Fruit fly (Drosophila melanogaster) whole organism, embryonic: ENCODE results near the gene CG4594.
A peak's percentile ranks its signal among the peaks of the same experiment; 100 is the strongest.

Experiments
- ATbp ChIP-seq: fragments of 200-800 bp; sonication (Bioruptor generic); optimal IDR thresholded peaks from 2 replicates; lab custom pipeline; 2017; ENCODE audit warnings: missing biosample characterization, mild to moderate bottlenecking, missing genetic modification characterization, missing genetic modification reagents
- Asciz ChIP-seq: fragments of 200-800 bp; sonication (Bioruptor generic); optimal IDR thresholded peaks from 2 replicates; lab custom pipeline; 2017; ENCODE audit warnings: missing biosample characterization, mild to moderate bottlenecking, missing genetic modification characterization, missing genetic modification reagents
- B-H1 ChIP-seq: fragments of 200-800 bp; sonication (Bioruptor generic); IDR thresholded peaks from 3 replicates; pipeline ENCODE4 v1.3.6; 2022; ENCODE audit warnings: missing biosample characterization, missing genetic modification characterization
- BEAF-32 ChIP-seq: fragments of 200-800 bp; sonication (Bioruptor generic); optimal IDR thresholded peaks from 3 replicates; lab custom pipeline; 2017; ENCODE audit warnings: missing biosample characterization, missing genetic modification characterization, mild to moderate bottlenecking, moderate library complexity, missing genetic modification reagents
- CG10431 ChIP-seq: fragments of 200-800 bp; sonication (Bioruptor generic); optimal IDR thresholded peaks from 3 replicates; lab custom pipeline; 2018; ENCODE audit warnings: missing biosample characterization, mild to moderate bottlenecking, missing genetic modification characterization
- CG10565 ChIP-seq: fragments of 200-800 bp; sonication (Bioruptor generic); optimal IDR thresholded peaks from 3 replicates; lab custom pipeline; 2016; ENCODE audit warnings: missing biosample characterization, mild to moderate bottlenecking, missing genetic modification characterization
- CG11723 ChIP-seq: fragments of 200-800 bp; sonication (Bioruptor generic); optimal IDR thresholded peaks from 2 replicates; lab custom pipeline; 2017; ENCODE audit warnings: missing biosample characterization, mild to moderate bottlenecking, missing genetic modification characterization
- CG12219 ChIP-seq: fragments of 200-800 bp; sonication (Bioruptor generic); optimal IDR thresholded peaks from 3 replicates; lab custom pipeline; 2018; ENCODE audit warnings: missing biosample characterization, mild to moderate bottlenecking, missing genetic modification characterization
- CG12299 ChIP-seq: fragments of 200-800 bp; sonication (Bioruptor generic); optimal IDR thresholded peaks from 2 replicates; lab custom pipeline; 2018; ENCODE audit warnings: missing biosample characterization, mild to moderate bottlenecking, missing genetic modification characterization
- CG12744 ChIP-seq: fragments of 200-800 bp; sonication (Bioruptor generic); optimal IDR thresholded peaks from 2 replicates; lab custom pipeline; 2016; ENCODE audit warnings: missing biosample characterization, missing genetic modification characterization
- CG13296 ChIP-seq: fragments of 200-800 bp; sonication (Bioruptor generic); optimal IDR thresholded peaks from 3 replicates; lab custom pipeline; 2018; ENCODE audit warnings: missing biosample characterization, mild to moderate bottlenecking, missing genetic modification characterization
- CG14050 ChIP-seq: fragments of 200-800 bp; sonication (Bioruptor generic); IDR thresholded peaks from 3 replicates; pipeline ENCODE4 v1.3.6; 2022; ENCODE audit warnings: missing biosample characterization, missing genetic modification characterization
- CG15514 ChIP-seq: fragments of 200-800 bp; sonication (Bioruptor generic); optimal IDR thresholded peaks from 3 replicates; lab custom pipeline; 2017; ENCODE audit warnings: missing biosample characterization, missing genetic modification characterization, mild to moderate bottlenecking, moderate library complexity, missing genetic modification reagents
- CG15601 ChIP-seq: fragments of 200-800 bp; sonication (Bioruptor generic); optimal IDR thresholded peaks from 3 replicates; lab custom pipeline; 2019; ENCODE audit warnings: missing biosample characterization, mild to moderate bottlenecking, missing genetic modification characterization, moderate library complexity
- CG18619 ChIP-seq: fragments of 200-800 bp; sonication (Bioruptor generic); optimal IDR thresholded peaks from 3 replicates; lab custom pipeline; 2017; ENCODE audit warnings: missing biosample characterization, mild to moderate bottlenecking, missing genetic modification characterization
- CG2120 ChIP-seq: fragments of 200-800 bp; sonication (Bioruptor generic); optimal IDR thresholded peaks from 3 replicates; lab custom pipeline; 2016; ENCODE audit warnings: missing biosample characterization, missing genetic modification characterization
- CG34224 ChIP-seq: fragments of 200-800 bp; sonication (Bioruptor generic); IDR thresholded peaks from 3 replicates; pipeline ENCODE4 v1.3.6; 2022; ENCODE audit warnings: missing biosample characterization, missing genetic modification characterization; ENCODE audit not compliant: partially characterized antibody
- CG4328 ChIP-seq: fragments of 200-800 bp; sonication (Bioruptor generic); optimal IDR thresholded peaks from 3 replicates; lab custom pipeline; 2017; ENCODE audit warnings: missing biosample characterization, missing genetic modification reagents, missing genetic modification characterization
- CG4404 ChIP-seq: fragments of 200-800 bp; sonication (Bioruptor generic); IDR thresholded peaks from 2 replicates; pipeline ENCODE4 v1.3.6; 2022; ENCODE audit warnings: missing biosample characterization, missing genetic modification characterization
- CG6654 ChIP-seq: fragments of 200-800 bp; sonication (Bioruptor generic); optimal IDR thresholded peaks from 2 replicates; lab custom pipeline; 2017; ENCODE audit warnings: missing biosample characterization, mild to moderate bottlenecking, missing genetic modification characterization
- CG8281 ChIP-seq: fragments of 200-800 bp; sonication (Bioruptor generic); optimal IDR thresholded peaks from 2 replicates; lab custom pipeline; 2018; ENCODE audit warnings: missing biosample characterization, mild to moderate bottlenecking, missing genetic modification characterization, moderate library complexity
- CG8359 ChIP-seq: fragments of 200-800 bp; sonication (Bioruptor generic); optimal IDR thresholded peaks from 2 replicates; lab custom pipeline; 2017; ENCODE audit warnings: missing biosample characterization, mild to moderate bottlenecking, missing genetic modification characterization, borderline replicate concordance
- CrebB ChIP-seq: fragments of 200-800 bp; sonication (Bioruptor generic); optimal IDR thresholded peaks from 3 replicates; lab custom pipeline; 2018; ENCODE audit warnings: missing biosample characterization, mild to moderate bottlenecking, missing genetic modification characterization
- D19B ChIP-seq: fragments of 200-800 bp; sonication (Bioruptor generic); optimal IDR thresholded peaks from 2 replicates; lab custom pipeline; 2017; ENCODE audit warnings: missing biosample characterization, mild to moderate bottlenecking, missing genetic modification characterization
- Eip74EF ChIP-seq, 2 experiments: fragments of 200-800 bp in 1 of 2; fragments of >200 bp in 1 of 2; sonication (Bioruptor generic) in 1 of 2; optimal IDR thresholded peaks; 2 replicates each; lab custom pipeline; 2017 to 2019; ENCODE audit warnings: missing biosample characterization in 2 of 2, missing genetic modification characterization in 2 of 2, mild to moderate bottlenecking in 1 of 2, moderate library complexity in 1 of 2
- HLH54F ChIP-seq: fragments of 200-800 bp; sonication (Bioruptor generic); optimal IDR thresholded peaks from 3 replicates; lab custom pipeline; 2016; ENCODE audit warnings: missing biosample characterization, missing genetic modification characterization
- HmgZ ChIP-seq: fragments of 200-800 bp; sonication (Bioruptor generic); optimal IDR thresholded peaks from 2 replicates; lab custom pipeline; 2018; ENCODE audit warnings: missing biosample characterization, mild to moderate bottlenecking, missing genetic modification characterization
- Neu2 ChIP-seq: fragments of 200-800 bp; sonication (Bioruptor generic); optimal IDR thresholded peaks from 3 replicates; lab custom pipeline; 2016; ENCODE audit warnings: missing biosample characterization, missing genetic modification characterization, borderline replicate concordance
- Nf-YB ChIP-seq: fragments of 200-800 bp; sonication (Bioruptor generic); optimal IDR thresholded peaks from 3 replicates; lab custom pipeline; 2019; ENCODE audit warnings: missing biosample characterization, mild to moderate bottlenecking, missing genetic modification characterization, moderate library complexity
- Scr ChIP-seq: fragments of 200-800 bp; sonication (Bioruptor generic); IDR thresholded peaks from 2 replicates; pipeline ENCODE4 v1.3.6; 2022; ENCODE audit warnings: missing biosample characterization, missing genetic modification characterization; ENCODE audit not compliant: partially characterized antibody
- Sox100B ChIP-seq: fragments of 200-800 bp; sonication (Bioruptor generic); optimal IDR thresholded peaks from 3 replicates; lab custom pipeline; 2018; ENCODE audit warnings: missing biosample characterization, mild to moderate bottlenecking, missing genetic modification characterization
- amos ChIP-seq: fragments of 200-800 bp; sonication (Bioruptor generic); IDR thresholded peaks from 2 replicates; pipeline ENCODE4 v1.3.6; 2022; ENCODE audit warnings: missing biosample characterization, missing genetic modification characterization; ENCODE audit not compliant: partially characterized antibody
- bbx ChIP-seq: fragments of 200-800 bp; sonication (Bioruptor generic); IDR thresholded peaks from 2 replicates; pipeline ENCODE4 v1.3.6; 2022; ENCODE audit warnings: missing biosample characterization, missing genetic modification characterization; ENCODE audit not compliant: partially characterized antibody
- btn ChIP-seq: fragments of 200-800 bp; sonication (Bioruptor generic); optimal IDR thresholded peaks from 2 replicates; lab custom pipeline; 2016; ENCODE audit warnings: missing biosample characterization, missing genetic modification characterization
- crol ChIP-seq: fragments of 200-800 bp; sonication (Bioruptor generic); IDR thresholded peaks from 2 replicates; pipeline ENCODE4 v1.3.6; 2022; ENCODE audit warnings: missing biosample characterization, missing genetic modification characterization
- gem ChIP-seq: fragments of 200-800 bp; sonication (Bioruptor generic); optimal IDR thresholded peaks from 2 replicates; lab custom pipeline; 2019; ENCODE audit warnings: missing biosample characterization, mild to moderate bottlenecking, missing genetic modification characterization, moderate library complexity
- kay ChIP-seq: fragments of 200-800 bp; sonication (Bioruptor generic); optimal IDR thresholded peaks from 2 replicates; lab custom pipeline; 2016; ENCODE audit warnings: missing biosample characterization, missing genetic modification characterization
- nom ChIP-seq: fragments of 200-800 bp; sonication (Bioruptor generic); optimal IDR thresholded peaks from 2 replicates; lab custom pipeline; 2017; ENCODE audit warnings: missing biosample characterization, missing genetic modification characterization, mild to moderate bottlenecking, moderate library complexity, missing genetic modification reagents
- sd ChIP-seq: fragments of 200-800 bp; sonication (Bioruptor generic); optimal IDR thresholded peaks from 3 replicates; lab custom pipeline; 2018; ENCODE audit warnings: missing biosample characterization, mild to moderate bottlenecking, missing genetic modification characterization, moderate library complexity
- sisA ChIP-seq: fragments of 200-800 bp; sonication (Bioruptor generic); IDR thresholded peaks from 2 replicates; pipeline ENCODE4 v1.3.6; 2022; ENCODE audit warnings: missing biosample characterization, missing genetic modification characterization
- ssp ChIP-seq: fragments of 200-800 bp; sonication (Bioruptor generic); IDR thresholded peaks from 2 replicates; pipeline ENCODE4 v1.3.6; 2022; ENCODE audit warnings: missing biosample characterization, missing genetic modification characterization
- tll ChIP-seq, 2 experiments: fragments of 200-800 bp in 1 of 2; fragments of >200 bp in 1 of 2; sonication (Bioruptor generic) in 1 of 2; optimal IDR thresholded peaks; 2 replicates each; lab custom pipeline; 2017 to 2019; ENCODE audit warnings: missing biosample characterization in 2 of 2, missing genetic modification characterization in 2 of 2, mild to moderate bottlenecking in 1 of 2, moderate library complexity in 1 of 2
- unc-4 ChIP-seq: fragments of 200-800 bp; sonication (Bioruptor generic); IDR thresholded peaks from 2 replicates; pipeline ENCODE4 v1.3.6; 2022; ENCODE audit warnings: missing biosample characterization, missing genetic modification characterization; ENCODE audit not compliant: partially characterized antibody
- vnd ChIP-seq: fragments of 200-800 bp; sonication (Bioruptor generic); IDR thresholded peaks from 3 replicates; pipeline ENCODE4 v1.3.6; 2022; ENCODE audit warnings: missing biosample characterization, missing genetic modification characterization; ENCODE audit not compliant: partially characterized antibody

Gene CG4594

DNA sequence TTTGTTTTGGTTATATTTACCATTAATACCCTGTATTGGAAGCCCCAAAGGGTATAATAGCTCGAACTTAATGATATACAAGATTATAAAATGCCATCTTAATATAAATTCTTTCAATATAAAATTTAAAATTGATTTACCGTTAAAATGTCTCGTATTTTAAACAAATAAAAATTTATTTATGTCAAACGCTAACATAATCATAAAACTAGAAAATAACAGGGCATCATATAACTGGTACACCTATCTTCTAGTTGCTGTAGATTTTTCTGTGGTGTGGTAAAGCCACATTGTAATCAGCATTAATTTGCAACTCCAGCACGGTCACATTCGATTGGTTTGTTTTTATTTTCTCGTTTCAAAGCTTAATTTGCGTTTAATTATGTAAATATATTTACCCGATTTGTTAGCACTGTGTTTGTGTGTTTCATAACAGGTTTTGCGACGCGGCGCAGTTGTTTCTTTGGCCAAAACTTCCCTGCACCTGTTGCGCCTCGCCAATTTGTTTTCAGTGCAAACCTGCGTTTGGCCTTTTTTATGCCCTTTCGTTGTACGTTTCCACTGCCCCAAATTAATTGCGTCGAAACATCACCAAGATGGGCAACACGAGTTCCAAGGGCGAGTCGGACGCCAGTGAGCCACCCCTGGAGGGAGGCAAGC is 37.2 kb downstream of the CG4594 start, which contains the start of the genes CG4658 and CG5846 (continued):
- TF ChIP-seq D19B (GFP tag; lab: Kevin White, UChicago) (peak; percentile 100), BEAF-32 (GFP tag; lab: Kevin White, UChicago) (peak; percentile 19), CG34224 (GFP tag; lab: Robert Waterston, UW) (no peak), CG11723 (peak; percentile 80), CG8281 (tag; lab: Kevin White, UChicago) (peak; percentile 74), tll (GFP tag; optimal IDR thresholded peaks at IDR 0.05; lab: Kevin White, UChicago) (peak in 1 of 2 experiments; percentile 54), CG12744 (peak; percentile 75), CG4404 (peak; percentile 91), CG15601 (tag; lab: Kevin White, UChicago) (peak; percentile 91), CG2120 (GFP tag; lab: Kevin White, UChicago) (peak; percentile 95), CG18619 (GFP tag; lab: Kevin White, UChicago) (peak; percentile 87), sisA (GFP tag; lab: Robert Waterston, UW) (peak; percentile 93), CG12299 (tag; lab: Kevin White, UChicago) (peak; percentile 90), CG12219 (GFP tag; lab: Kevin White, UChicago) (peak; percentile 77), CG10431 (GFP tag; lab: Kevin White, UChicago) (peak; percentile 77), CrebB (peak; percentile 76), Scr (GFP tag; lab: Robert Waterston, UW) (no peak), unc-4 (no peak), Asciz (GFP tag; lab: Kevin White, UChicago) (peak; percentile 87), sd (peak; percentile 84), Neu2 (no peak), B-H1 (GFP tag; lab: Robert Waterston, UW) (peak; percentile 93), btn (no peak), amos (no peak), gem (tag; lab: Kevin White, UChicago) (peak; percentile 98), kay (GFP tag; lab: Kevin White, UChicago) (peak; percentile 92), HLH54F (GFP tag; lab: Kevin White, UChicago) (peak; percentile 75), HmgZ (peak; percentile 94), crol (GFP tag; lab: Robert Waterston, UW) (peak; percentile 39; the same call in 1 of the 2 replicates), CG13296 (peak; percentile 90), ATbp (GFP tag; lab: Kevin White, UChicago) (peak; percentile 84), CG14050 (GFP tag; lab: Robert Waterston, UW) (peak; percentile 90), Nf-YB (GFP tag; lab: Kevin White, UChicago) (peak; percentile 83), CG6654 (peak; percentile 45), Eip74EF (GFP tag; optimal IDR thresholded peaks at IDR 0.05; lab: Kevin White, UChicago) (peak in 1 of 2 experiments; percentile 93), CG10565 (GFP tag; lab: Kevin White, UChicago) (peak; percentile 52), vnd (GFP tag; lab: Robert Waterston, UW) (no peak), CG4328 (GFP tag; lab: Kevin White, UChicago) (peak; percentile 68), bbx (GFP tag; lab: Robert Waterston, UW) (peak; percentile 12; the same call in 1 of the 2 replicates), ssp (GFP tag; lab: Robert Waterston, UW) (peak; percentile 88), CG15514 (GFP tag; lab: Kevin White, UChicago) (peak; percentile 82), Sox100B (GFP tag; lab: Kevin White, UChicago) (peak; percentile 91), CG8359 (peak; percentile 67), nom (GFP tag; lab: Kevin White, UChicago) (peak; percentile 70)
